Worm (Caenorhabditis elegans) whole organism, young adult: ENCODE results near the gene C47A4.3.

ENCODE experiments used
- ama-1 ChIP-seq, 3 experiments: fragments of 150-350 bp in 1 of 3; sonication (generic microtip) in 2 of 3; optimal IDR thresholded peaks; 2 replicates each; lab custom pipeline; 2014 to 2018; ENCODE audit warnings: missing biosample characterization in 2 of 3, missing genetic modification characterization in 2 of 3, missing genetic modification reagents in 2 of 3
- attf-6 ChIP-seq: fragments of 200-800 bp; sonication (Bioruptor generic); IDR thresholded peaks from 2 replicates; pipeline ENCODE4 v1.3.6; 2022; ENCODE audit warnings: missing genetic modification reagents, missing genetic modification characterization, missing compliant biosample characterization
- efl-1 ChIP-seq: fragments of 150-350 bp; optimal IDR thresholded peaks from 2 replicates; lab custom pipeline; 2014; ENCODE audit warnings: missing biosample characterization, missing genetic modification reagents, missing genetic modification characterization
- madf-8 ChIP-seq: fragments of 200-800 bp; sonication (Bioruptor generic); conservative IDR thresholded peaks from 2 replicates; pipeline ENCODE4 v1.3.6; 2022; ENCODE audit warnings: missing genetic modification reagents, missing genetic modification characterization, missing compliant biosample characterization
- pha-4 ChIP-seq: fragments of 150-350 bp; sonication (generic microtip); optimal IDR thresholded peaks from 2 replicates; lab custom pipeline; 2014; ENCODE audit warnings: missing biosample characterization, missing genetic modification reagents, missing genetic modification characterization
- snpc-4 ChIP-seq, 5 experiments: fragments of 150-350 bp in 1 of 5; sonication (generic microtip) in 4 of 5; optimal IDR thresholded peaks; 2 replicates each; lab custom pipeline; 2014 to 2018; ENCODE audit warnings: missing genetic modification characterization in 5 of 5, missing biosample characterization in 3 of 5, antibody characterized with exemption in 2 of 5, mild to moderate bottlenecking in 2 of 5, missing compliant biosample characterization in 2 of 5, missing genotype in 2 of 5, moderate library complexity in 2 of 5, missing genetic modification reagents in 1 of 5
- sptf-2 ChIP-seq: fragments of 200-800 bp; sonication (Bioruptor generic); optimal IDR thresholded peaks from 2 replicates; lab custom pipeline; 2018; ENCODE audit warnings: mild to moderate bottlenecking, missing genetic modification characterization, missing compliant biosample characterization
- ztf-25 ChIP-seq: fragments of 200-800 bp; sonication (Bioruptor generic); IDR thresholded peaks from 2 replicates; pipeline ENCODE4 v1.3.6; 2022; ENCODE audit warnings: missing genetic modification reagents, missing genetic modification characterization, missing compliant biosample characterization

- TF ChIP-seq ama-1 (optimal IDR thresholded peaks at IDR 0.05; lab: Kevin White, UChicago) (no peak), ama-1 (GFP tag; optimal IDR thresholded peaks at IDR 0.05; lab: Kevin White, UChicago) (no peak), ztf-25 (GFP tag; lab: Robert Waterston, UW) (no peak), efl-1 (GFP tag; lab: Kevin White, UChicago) (no peak), sptf-2 (GFP tag; lab: Kevin White, UChicago) (no peak), attf-6 (GFP tag; lab: Robert Waterston, UW) (no peak), pha-4 (tag; lab: Kevin White, UChicago) (no peak), snpc-4 (GFP tag; optimal IDR thresholded peaks at IDR 0.05; lab: Kevin White, UChicago) (no peak), snpc-4 (tag; optimal IDR thresholded peaks at IDR 0.05; lab: Kevin White, UChicago) (no peak), madf-8 (no peak)
Measured at ce11 chrIV:13748798-13749197, 6.7 kb upstream of the C47A4.3 start.
